Worm (Caenorhabditis elegans) whole organism, late embryonic: ENCODE results near the gene B0252.11.

ENCODE experiments used
- C08G9.2 ChIP-seq: sonication (generic microtip); optimal IDR thresholded peaks from 2 replicates; lab custom pipeline; 2016; ENCODE audit warnings: mild to moderate bottlenecking, missing genetic modification characterization, moderate library complexity, missing compliant biosample characterization
- F13H6.1 ChIP-seq: sonication (generic microtip); optimal IDR thresholded peaks from 2 replicates; lab custom pipeline; 2016; ENCODE audit warnings: missing genetic modification characterization, missing compliant biosample characterization
- K09A11.1 ChIP-seq: sonication (generic microtip); optimal IDR thresholded peaks from 2 replicates; lab custom pipeline; 2017; ENCODE audit warnings: antibody characterized with exemption, mild to moderate bottlenecking, missing genetic modification characterization, missing compliant biosample characterization; ENCODE audit not compliant: insufficient read depth
- T23F11.4 ChIP-seq: fragments of 200-800 bp; sonication (Bioruptor generic); optimal IDR thresholded peaks from 2 replicates; lab custom pipeline; 2018; ENCODE audit warnings: mild to moderate bottlenecking, missing genetic modification characterization, missing compliant biosample characterization
- Y22D7AL.16 ChIP-seq: sonication (generic microtip); optimal IDR thresholded peaks from 2 replicates; lab custom pipeline; 2016; ENCODE audit warnings: missing genetic modification characterization, missing compliant biosample characterization
- ahr-1 ChIP-seq: sonication (generic microtip); optimal IDR thresholded peaks from 2 replicates; lab custom pipeline; 2016; ENCODE audit warnings: missing genetic modification characterization, missing compliant biosample characterization
- ceh-18 ChIP-seq: sonication (generic microtip); optimal IDR thresholded peaks from 2 replicates; lab custom pipeline; 2016; ENCODE audit warnings: missing genetic modification characterization, missing compliant biosample characterization
- ceh-19 ChIP-seq: fragments of 200-800 bp; sonication (Bioruptor generic); optimal IDR thresholded peaks from 2 replicates; lab custom pipeline; 2018; ENCODE audit warnings: mild to moderate bottlenecking, missing genetic modification characterization, missing compliant biosample characterization
- ceh-24 ChIP-seq: sonication (generic microtip); optimal IDR thresholded peaks from 2 replicates; lab custom pipeline; 2016; ENCODE audit warnings: mild to moderate bottlenecking, missing genetic modification characterization, missing compliant biosample characterization
- ceh-31 ChIP-seq: sonication (generic microtip); optimal IDR thresholded peaks from 2 replicates; lab custom pipeline; 2016; ENCODE audit warnings: missing genetic modification characterization, missing compliant biosample characterization
- ceh-34 ChIP-seq: sonication (generic microtip); optimal IDR thresholded peaks from 2 replicates; lab custom pipeline; 2016; ENCODE audit warnings: mild to moderate bottlenecking, missing genetic modification characterization, missing compliant biosample characterization
- ceh-6 ChIP-seq: fragments of 200-800 bp; sonication (Bioruptor generic); optimal IDR thresholded peaks from 2 replicates; lab custom pipeline; 2018; ENCODE audit warnings: mild to moderate bottlenecking, missing genetic modification characterization, missing compliant biosample characterization
- elt-4 ChIP-seq: sonication (generic microtip); optimal IDR thresholded peaks from 2 replicates; lab custom pipeline; 2016; ENCODE audit warnings: missing genetic modification characterization, missing compliant biosample characterization
- fkh-6 ChIP-seq: sonication (generic microtip); optimal IDR thresholded peaks from 2 replicates; lab custom pipeline; 2016; ENCODE audit warnings: missing genetic modification characterization, missing compliant biosample characterization
- hlh-13 ChIP-seq: fragments of 200-800 bp; sonication (Bioruptor generic); optimal IDR thresholded peaks from 2 replicates; lab custom pipeline; 2018; ENCODE audit warnings: mild to moderate bottlenecking, missing genetic modification characterization, missing compliant biosample characterization
- hlh-8 ChIP-seq: sonication (generic microtip); optimal IDR thresholded peaks from 2 replicates; lab custom pipeline; 2016; ENCODE audit warnings: missing genotype, missing genetic modification characterization, missing compliant biosample characterization
- madf-2 ChIP-seq: sonication (generic microtip); optimal IDR thresholded peaks from 2 replicates; lab custom pipeline; 2017; ENCODE audit warnings: missing genetic modification characterization, missing compliant biosample characterization
- mec-3 ChIP-seq: sonication (generic microtip); optimal IDR thresholded peaks from 2 replicates; lab custom pipeline; 2016; ENCODE audit warnings: borderline replicate concordance, missing genetic modification characterization, missing compliant biosample characterization
- nhr-232 ChIP-seq: sonication (generic microtip); optimal IDR thresholded peaks from 2 replicates; lab custom pipeline; 2016; ENCODE audit warnings: missing genetic modification characterization, missing compliant biosample characterization
- pag-3 ChIP-seq: sonication (generic microtip); optimal IDR thresholded peaks from 2 replicates; lab custom pipeline; 2016; ENCODE audit warnings: missing compliant biosample characterization, missing genetic modification characterization, borderline replicate concordance
- pax-1 ChIP-seq: fragments of 150-350 bp; optimal IDR thresholded peaks from 2 replicates; lab custom pipeline; 2014; ENCODE audit warnings: missing biosample characterization, missing genetic modification characterization
- ref-2 ChIP-seq: sonication (generic microtip); optimal IDR thresholded peaks from 2 replicates; lab custom pipeline; 2016; ENCODE audit warnings: missing genetic modification characterization, missing compliant biosample characterization
- sdc-2 ChIP-seq: sonication (generic microtip); optimal IDR thresholded peaks from 2 replicates; lab custom pipeline; 2016; ENCODE audit warnings: missing genotype, missing genetic modification characterization, missing compliant biosample characterization
- sox-2 ChIP-seq: fragments of 200-800 bp; sonication (Bioruptor generic); IDR thresholded peaks from 2 replicates; pipeline ENCODE4 v1.3.6; 2022; ENCODE audit warnings: missing genetic modification reagents, missing genetic modification characterization, missing compliant biosample characterization
- syd-9 ChIP-seq: sonication (generic microtip); optimal IDR thresholded peaks from 2 replicates; lab custom pipeline; 2016; ENCODE audit warnings: mild to moderate bottlenecking, missing genetic modification characterization, moderate library complexity, missing compliant biosample characterization
- tbx-2 ChIP-seq: sonication (generic microtip); optimal IDR thresholded peaks from 2 replicates; lab custom pipeline; 2016; ENCODE audit warnings: missing genetic modification characterization, missing compliant biosample characterization
- tbx-7 ChIP-seq: sonication (generic microtip); optimal IDR thresholded peaks from 2 replicates; lab custom pipeline; 2016; ENCODE audit warnings: missing genotype, missing genetic modification characterization, missing compliant biosample characterization
- unc-3 ChIP-seq, 2 experiments: fragments of 200-800 bp in 1 of 2; sonication (Bioruptor generic) in 1 of 2; sonication (generic microtip) in 1 of 2; conservative IDR thresholded peaks in 1 of 2; optimal IDR thresholded peaks in 1 of 2; 2 replicates each; pipeline versions ENCODE4 v1.3.6 to Lab custom; 2016 to 2022; ENCODE audit warnings: missing compliant biosample characterization in 2 of 2, missing genetic modification characterization in 2 of 2, missing genetic modification reagents in 1 of 2
- unc-42 ChIP-seq: sonication (generic microtip); optimal IDR thresholded peaks from 2 replicates; lab custom pipeline; 2016; ENCODE audit warnings: missing genotype, missing genetic modification characterization, missing compliant biosample characterization
- unc-55 ChIP-seq: sonication (generic microtip); optimal IDR thresholded peaks from 2 replicates; lab custom pipeline; 2017; ENCODE audit warnings: missing biosample characterization, missing genetic modification reagents, missing genetic modification characterization
- unc-86 ChIP-seq: sonication (generic microtip); optimal IDR thresholded peaks from 2 replicates; lab custom pipeline; 2016; ENCODE audit warnings: missing genetic modification characterization, missing compliant biosample characterization
- zip-5 ChIP-seq: sonication (generic microtip); optimal IDR thresholded peaks from 2 replicates; lab custom pipeline; 2016; ENCODE audit warnings: missing genetic modification characterization, missing compliant biosample characterization
- ztf-16 ChIP-seq: sonication (generic microtip); optimal IDR thresholded peaks from 2 replicates; lab custom pipeline; 2017; ENCODE audit warnings: missing genetic modification characterization, missing compliant biosample characterization

The B0252.11 gene

ce11 chrII:6939873-6940272 lies 22.3 kb upstream of the B0252.11 start:
- no peak for TF ChIP-seq fkh-6
- TF ChIP-seq syd-9 (tag; lab: Kevin White, UChicago): no peak
- no peak for TF ChIP-seq ahr-1
- TF ChIP-seq T23F11.4 (GFP tag; lab: Kevin White, UChicago): no peak
- no peak for TF ChIP-seq pax-1 (tag; lab: Kevin White, UChicago)
- TF ChIP-seq ceh-34 (tag; lab: Kevin White, UChicago): peak; percentile 14
- TF ChIP-seq unc-86 (tag; lab: Kevin White, UChicago): no peak
- no peak for TF ChIP-seq Y22D7AL.16
- no peak for TF ChIP-seq hlh-13
- peak; percentile 63; the same call in 1 of the 2 replicates for TF ChIP-seq sox-2 (GFP tag; lab: Robert Waterston, UW)
- TF ChIP-seq mec-3 (tag; lab: Kevin White, UChicago): no peak
- no peak for TF ChIP-seq F13H6.1 (tag; lab: Kevin White, UChicago)
- TF ChIP-seq ref-2 (tag; lab: Kevin White, UChicago): peak; percentile 41
- peak; percentile 71 for TF ChIP-seq ceh-31 (tag; lab: Kevin White, UChicago)
- TF ChIP-seq C08G9.2: no peak
- TF ChIP-seq K09A11.1 (tag; lab: Kevin White, UChicago): no peak
- peak; percentile 9 for TF ChIP-seq unc-42 (tag; lab: Kevin White, UChicago)
- TF ChIP-seq zip-5: no peak
- no peak for TF ChIP-seq unc-55 (GFP tag; lab: Kevin White, UChicago)
- TF ChIP-seq sdc-2: no peak

ce11 chrII:6937057-6937456 lies 19.4 kb upstream of the B0252.11 start:
- TF ChIP-seq tbx-2 (tag; lab: Kevin White, UChicago) (peak; percentile 41), ceh-6 (GFP tag; lab: Kevin White, UChicago) (no peak), hlh-13 (no peak)

- TF ChIP-seq tbx-2 (tag; lab: Kevin White, UChicago) (no peak), madf-2 (tag; lab: Kevin White, UChicago) (no peak), elt-4 (no peak), ceh-18 (tag; lab: Kevin White, UChicago) (no peak), unc-3 (GFP tag; conservative IDR thresholded peaks at IDR 0.05; lab: Robert Waterston, UW) (no peak), unc-3 (tag; optimal IDR thresholded peaks at IDR 0.05; lab: Kevin White, UChicago) (no peak), unc-86 (tag; lab: Kevin White, UChicago) (no peak), ahr-1 (no peak), unc-55 (GFP tag; lab: Kevin White, UChicago) (no peak), tbx-7 (tag; lab: Kevin White, UChicago) (no peak), unc-42 (tag; lab: Kevin White, UChicago) (no peak), syd-9 (tag; lab: Kevin White, UChicago) (no peak), hlh-8 (tag; lab: Kevin White, UChicago) (no peak)
These were observed 18.9 kb upstream of the B0252.11 start for ce11 chrII:6936528-6936927.

ce11 chrII:6935975-6936374 lies 18.4 kb upstream of the B0252.11 start:
- TF ChIP-seq Y22D7AL.16 (no peak), pag-3 (tag; lab: Kevin White, UChicago) (no peak), unc-55 (GFP tag; lab: Kevin White, UChicago) (peak; percentile 26)

ce11 chrII:6934729-6935128 lies 17.1 kb upstream of the B0252.11 start:
- TF ChIP-seq ztf-16 (tag; lab: Kevin White, UChicago): no peak
- TF ChIP-seq ceh-24 (tag; lab: Kevin White, UChicago): no peak
- TF ChIP-seq K09A11.1 (tag; lab: Kevin White, UChicago): no peak
- no peak for TF ChIP-seq C08G9.2
- TF ChIP-seq ceh-19: peak; percentile 25
- TF ChIP-seq ceh-34 (tag; lab: Kevin White, UChicago): peak; percentile 92
- TF ChIP-seq nhr-232: no peak
